Worm (Caenorhabditis elegans) whole organism, L1 larva: ENCODE results near the gene Y60C6A.2.

ENCODE experiments used
- Y116A8C.19 ChIP-seq: sonication (generic microtip); optimal IDR thresholded peaks from 2 replicates; lab custom pipeline; 2016; ENCODE audit warnings: missing compliant biosample characterization, missing genetic modification characterization, borderline replicate concordance
- ets-5 ChIP-seq: fragments of 200-800 bp; sonication (Bioruptor generic); IDR thresholded peaks from 2 replicates; pipeline ENCODE4 v1.3.6; 2022; ENCODE audit warnings: missing genetic modification characterization, missing compliant biosample characterization
- grh-1 ChIP-seq: fragments of 200-800 bp; sonication (Bioruptor generic); IDR thresholded peaks from 2 replicates; pipeline ENCODE4 v1.3.6; 2022; ENCODE audit warnings: missing genetic modification reagents, missing genetic modification characterization, missing compliant biosample characterization
- isw-1 ChIP-seq: fragments of 200-800 bp; sonication (Bioruptor generic); IDR thresholded peaks from 2 replicates; pipeline ENCODE4 v1.3.6; 2022; ENCODE audit warnings: missing genetic modification characterization, missing compliant biosample characterization
- pqm-1 ChIP-seq: sonication (generic microtip); optimal IDR thresholded peaks from 3 replicates; lab custom pipeline; 2017; ENCODE audit warnings: missing biosample characterization, missing genetic modification characterization
- skn-1 ChIP-seq: fragments of 150-350 bp; optimal IDR thresholded peaks from 2 replicates; lab custom pipeline; 2014; ENCODE audit warnings: missing biosample characterization, missing genetic modification characterization
- zag-1 ChIP-seq: fragments of 150-350 bp; optimal IDR thresholded peaks from 2 replicates; lab custom pipeline; 2014; ENCODE audit warnings: missing biosample characterization, missing genetic modification characterization
- ztf-4 ChIP-seq: fragments of 150-350 bp; optimal IDR thresholded peaks from 2 replicates; lab custom pipeline; 2014; ENCODE audit warnings: missing biosample characterization, missing genetic modification characterization

ce11 chrV:4820601-4821000 is 35.4 kb upstream of the Y60C6A.2 start:
- TF ChIP-seq Y116A8C.19 (tag; lab: Kevin White, UChicago) (no peak), isw-1 (no peak), ets-5 (GFP tag; lab: Robert Waterston, UW) (no peak), grh-1 (no peak), skn-1 (tag; lab: Kevin White, UChicago) (peak; percentile 39), pqm-1 (no peak), zag-1 (no peak), ztf-4 (no peak)
